Worm (Caenorhabditis elegans): ENCODE data around the gene srw-15.

DNA sequence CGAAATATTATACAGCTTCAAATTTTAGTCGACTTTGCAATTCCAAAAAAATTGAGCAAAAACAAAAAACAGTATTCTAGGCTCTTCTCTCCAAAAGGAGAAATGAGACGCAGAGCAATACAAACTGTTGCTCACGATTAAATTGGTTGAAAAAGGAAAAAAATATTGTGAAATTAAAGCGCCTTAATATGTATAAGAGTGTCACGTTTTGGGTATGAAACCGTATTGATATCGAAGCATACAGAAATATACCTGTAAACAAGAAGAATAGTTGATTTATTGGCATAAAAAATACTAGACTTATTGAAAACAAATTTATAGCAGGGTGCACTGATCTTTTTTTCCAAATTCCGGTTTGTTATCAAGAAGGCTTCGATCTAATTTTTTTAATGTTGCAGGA, 35.5 kb downstream of the srw-15 start, which contains the start of gene M01B2.13:
- TF ChIP-seq ama-1 (optimal IDR thresholded peaks at IDR 0.05) (no peak), fkh-10 (GFP tag; optimal IDR thresholded peaks at IDR 0.05) (no peak), lin-11 (tag; optimal IDR thresholded peaks at IDR 0.05) (no peak), hlh-13 (GFP tag; optimal IDR thresholded peaks at IDR 0.05) (no peak), unc-3 (GFP tag; conservative IDR thresholded peaks at IDR 0.05) (no peak), unc-3 (tag; optimal IDR thresholded peaks at IDR 0.05) (no peak), hlh-6 (tag; optimal IDR thresholded peaks at IDR 0.05) (no peak)
